Worm (Caenorhabditis elegans) whole organism, L2 larva: ENCODE measurements around the gene Y54H5A.2.

Experiments used
- alr-1 ChIP-seq: fragments of 150-350 bp; optimal IDR thresholded peaks from 2 replicates; lab custom pipeline; 2014; ENCODE audit warnings: missing biosample characterization, missing genetic modification characterization
- aly-2 ChIP-seq: fragments of 150-350 bp; optimal IDR thresholded peaks from 2 replicates; lab custom pipeline; 2014; ENCODE audit warnings: missing biosample characterization, missing genetic modification characterization
- ama-1 ChIP-seq: fragments of 150-350 bp; optimal IDR thresholded peaks from 2 replicates; lab custom pipeline; 2018; ENCODE audit warnings: inconsistent platforms
- elt-3 ChIP-seq: sonication (generic microtip); optimal IDR thresholded peaks from 2 replicates; lab custom pipeline; 2017; ENCODE audit warnings: missing biosample characterization, missing genetic modification characterization
- fos-1 ChIP-seq: fragments of 150-350 bp; optimal IDR thresholded peaks from 2 replicates; lab custom pipeline; 2014; ENCODE audit warnings: missing biosample characterization, missing genetic modification characterization
- lin-11 ChIP-seq: fragments of 150-350 bp; sonication (generic microtip); optimal IDR thresholded peaks from 2 replicates; lab custom pipeline; 2014; ENCODE audit warnings: missing biosample characterization, missing genetic modification characterization, inconsistent platforms, mixed read lengths
- lin-39 ChIP-seq: fragments of 150-350 bp; optimal IDR thresholded peaks from 2 replicates; lab custom pipeline; 2014; ENCODE audit warnings: missing biosample characterization, missing genetic modification reagents, missing genetic modification characterization
- mbf-1 ChIP-seq: sonication (generic microtip); optimal IDR thresholded peaks from 2 replicates; lab custom pipeline; 2017; ENCODE audit warnings: missing biosample characterization, missing genetic modification characterization
- mdl-1 ChIP-seq, 2 experiments: fragments of 150-350 bp in 1 of 2; sonication (generic microtip) in 1 of 2; optimal IDR thresholded peaks; 2 replicates each; lab custom pipeline; 2017; ENCODE audit warnings: missing biosample characterization in 2 of 2, missing genetic modification characterization in 2 of 2
- nhr-12 ChIP-seq: fragments of 150-350 bp; optimal IDR thresholded peaks from 2 replicates; lab custom pipeline; 2014; ENCODE audit warnings: missing biosample characterization, missing genetic modification characterization
- nhr-77 ChIP-seq: fragments of 150-350 bp; optimal IDR thresholded peaks from 2 replicates; lab custom pipeline; 2014; ENCODE audit warnings: missing biosample characterization, missing genetic modification characterization
- snpc-4 ChIP-seq: fragments of 150-350 bp; optimal IDR thresholded peaks from 2 replicates; lab custom pipeline; 2014; ENCODE audit warnings: missing biosample characterization, missing genetic modification characterization
- unc-55 ChIP-seq: fragments of 150-350 bp; sonication (generic microtip); optimal IDR thresholded peaks from 3 replicates; lab custom pipeline; 2014; ENCODE audit warnings: missing biosample characterization, missing genetic modification reagents, missing genetic modification characterization
- unc-62 ChIP-seq: fragments of 150-350 bp; optimal IDR thresholded peaks from 2 replicates; lab custom pipeline; 2014; ENCODE audit warnings: missing biosample characterization, missing genetic modification reagents, missing genetic modification characterization

DNA sequence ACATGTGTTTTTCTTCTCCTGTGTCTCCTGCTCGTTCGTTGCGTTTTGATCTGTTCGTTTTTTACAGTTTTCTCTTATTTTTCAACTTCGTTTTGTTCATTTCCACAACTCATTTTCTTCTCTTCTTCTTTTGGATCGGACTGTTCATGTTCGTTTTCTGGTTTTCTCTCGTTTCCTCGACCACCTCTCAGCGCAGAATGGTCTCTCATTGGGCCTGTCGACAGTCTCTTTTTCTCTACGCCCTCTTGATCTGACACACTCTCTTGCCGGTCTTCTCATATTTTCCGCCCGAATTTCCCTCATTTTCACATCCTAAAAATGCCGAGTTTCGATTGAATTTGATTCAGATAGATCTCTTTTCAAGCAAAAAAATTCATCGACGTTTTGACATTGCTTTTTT lies 32.3 kb upstream of the Y54H5A.2 start:
- TF ChIP-seq lin-39 (tag; lab: Kevin White, UChicago) = no peak
- no peak for TF ChIP-seq alr-1 (tag; lab: Kevin White, UChicago)
- TF ChIP-seq fos-1 (tag; lab: Kevin White, UChicago) = no peak
- TF ChIP-seq nhr-77 (tag; lab: Kevin White, UChicago) = no peak
- no peak for TF ChIP-seq aly-2 (tag; lab: Kevin White, UChicago)
- TF ChIP-seq unc-55 (GFP tag; lab: Kevin White, UChicago) = no peak
- TF ChIP-seq lin-11 (tag; lab: Kevin White, UChicago) = no peak
- no peak for TF ChIP-seq ama-1 (lab: Kevin White, UChicago)
- no peak for TF ChIP-seq nhr-12 (tag; lab: Kevin White, UChicago)
- TF ChIP-seq mdl-1 (tag; optimal IDR thresholded peaks at IDR 0.05; lab: Kevin White, UChicago) = no peak
- no peak for TF ChIP-seq mbf-1 (tag; lab: Kevin White, UChicago)
- no peak for TF ChIP-seq unc-62 (GFP tag; lab: Kevin White, UChicago)
- TF ChIP-seq elt-3 = no peak
- TF ChIP-seq snpc-4 (tag; lab: Kevin White, UChicago) = no peak
